Worm (Caenorhabditis elegans) whole organism, L1 larva: ENCODE results near the gene F36G9.3.

Source experiments
- ceh-88 ChIP-seq: fragments of 200-800 bp; sonication (Bioruptor generic); IDR thresholded peaks from 2 replicates; pipeline ENCODE4 v1.3.6; 2022; ENCODE audit warnings: missing genetic modification characterization, missing compliant biosample characterization
- dsc-1 ChIP-seq: sonication (generic microtip); optimal IDR thresholded peaks from 2 replicates; lab custom pipeline; 2016; ENCODE audit warnings: mild to moderate bottlenecking, missing genetic modification characterization, missing compliant biosample characterization
- egl-27 ChIP-seq, 2 experiments: fragments of 150-350 bp in 1 of 2; sonication (generic microtip); optimal IDR thresholded peaks; 3 replicates each; lab custom pipeline; 2017 to 2018; ENCODE audit warnings: missing biosample characterization in 2 of 2, missing genetic modification characterization in 2 of 2, missing genetic modification reagents in 2 of 2
- hlh-4 ChIP-seq: sonication (generic microtip); optimal IDR thresholded peaks from 2 replicates; lab custom pipeline; 2016; ENCODE audit warnings: mild to moderate bottlenecking, missing genetic modification characterization, missing compliant biosample characterization
- nhr-12 ChIP-seq: sonication (generic microtip); optimal IDR thresholded peaks from 2 replicates; lab custom pipeline; 2017; ENCODE audit warnings: missing biosample characterization, missing genetic modification characterization
- nhr-76 ChIP-seq: sonication (generic microtip); optimal IDR thresholded peaks from 2 replicates; lab custom pipeline; 2017; ENCODE audit warnings: missing biosample characterization, missing genetic modification characterization

ce11 chrV:15921102-15921501, 36.1 kb upstream of the F36G9.3 start, which contains the start of gene cdr-1:
- TF ChIP-seq nhr-12, result no peak
- no peak for TF ChIP-seq hlh-4 (tag; lab: Kevin White, UChicago)
- TF ChIP-seq egl-27 (tag; optimal IDR thresholded peaks at IDR 0.05; lab: Kevin White, UChicago), result no peak
- TF ChIP-seq dsc-1 (tag; lab: Kevin White, UChicago), result no peak
- no peak for TF ChIP-seq nhr-76 (tag; lab: Kevin White, UChicago)
- TF ChIP-seq ceh-88 (GFP tag; lab: Robert Waterston, UW), result no peak
